Worm (Caenorhabditis elegans): ENCODE results near the gene mett-10.

mett-10 gene

DNA sequence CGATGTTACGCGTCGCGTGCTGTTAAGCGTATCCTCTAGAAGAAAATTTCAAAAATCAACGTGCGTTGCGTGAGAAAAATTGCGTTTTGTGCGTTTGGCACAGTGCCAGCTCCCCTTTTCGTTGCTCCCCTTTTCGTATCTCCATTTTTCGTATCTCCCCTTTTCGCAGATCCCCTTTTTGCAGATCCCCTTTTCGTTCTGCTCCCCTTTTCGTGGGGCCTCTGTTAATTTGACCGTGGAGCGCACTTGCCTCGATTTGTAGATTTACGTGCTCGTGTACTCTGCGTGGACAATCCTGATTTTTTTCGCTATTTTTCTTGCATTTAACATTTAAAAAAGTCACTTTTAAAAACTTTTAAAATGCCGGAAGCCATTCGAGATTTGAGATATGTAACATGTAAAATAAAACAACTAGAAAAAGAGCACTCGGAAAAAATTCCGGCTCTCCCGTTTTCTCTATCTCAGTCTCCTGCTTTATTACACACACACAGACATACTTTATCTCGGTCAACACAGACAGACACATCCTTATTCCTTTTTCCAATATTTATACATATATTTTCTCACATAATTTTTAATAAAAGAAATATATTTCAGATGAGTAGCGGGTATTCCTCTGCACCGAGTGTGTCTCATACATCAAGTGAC lies 8.9 kb downstream of the mett-10 start, which contains the start of gene ttll-4 (continued):
- TF ChIP-seq fkh-8 (tag; optimal IDR thresholded peaks at IDR 0.05) (peak; percentile 56), nhr-19 (GFP tag; conservative IDR thresholded peaks at IDR 0.05) (peak; percentile 61), efl-1 (optimal IDR thresholded peaks at IDR 0.05) (peak; percentile 69 to 81), efl-1 (GFP tag; optimal IDR thresholded peaks at IDR 0.05 in 1 of 2) (peak; percentile 47 to 80)

DNA sequence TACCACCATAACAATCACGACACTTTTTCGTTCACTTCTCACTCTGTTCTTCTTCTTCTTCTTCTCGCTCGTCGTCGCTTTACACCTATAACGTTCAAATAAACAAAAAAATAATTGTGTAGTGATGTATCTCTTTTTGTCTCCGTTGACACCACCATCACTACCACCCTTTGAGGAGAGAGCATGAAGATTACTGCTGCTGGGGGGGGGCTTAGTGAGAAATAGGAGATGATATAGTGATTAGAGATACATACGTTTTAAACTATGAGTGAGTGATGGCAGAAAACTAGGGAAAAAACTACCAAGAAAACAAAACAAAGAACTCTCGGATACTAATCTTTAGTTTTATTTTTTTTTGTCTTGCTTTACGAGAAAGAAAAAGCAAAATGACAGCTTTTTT lies 11.5 kb downstream of the mett-10 start:
- TF ChIP-seq snu-23 (GFP tag; optimal IDR thresholded peaks at IDR 0.05), result peak; percentile 33
- TF ChIP-seq efl-1 (optimal IDR thresholded peaks at IDR 0.05), result no peak
- TF ChIP-seq efl-1 (GFP tag; optimal IDR thresholded peaks at IDR 0.05 in 1 of 2), result no peak
- 0 out of 2 replicates have a peak, but pooled peaks have one; percentile 6 for TF ChIP-seq nhr-19 (GFP tag; conservative IDR thresholded peaks at IDR 0.05)
- no peak for TF ChIP-seq aha-1 (tag; optimal IDR thresholded peaks at IDR 0.05)
- no peak for TF ChIP-seq dsc-1 (tag; optimal IDR thresholded peaks at IDR 0.05)
- TF ChIP-seq nhr-76 (tag; optimal IDR thresholded peaks at IDR 0.05), result no peak
- no peak for TF ChIP-seq ceh-8 (GFP tag; optimal IDR thresholded peaks at IDR 0.05)
- no peak for TF ChIP-seq ets-5 (GFP tag; IDR thresholded peaks at IDR 0.05)
- TF ChIP-seq nhr-71 (tag; optimal IDR thresholded peaks at IDR 0.05), result peak; percentile 42
- TF ChIP-seq hlh-4 (tag; optimal IDR thresholded peaks at IDR 0.05), result no peak
- TF ChIP-seq rnt-1 (tag; optimal IDR thresholded peaks at IDR 0.05), result peak; percentile 33
- TF ChIP-seq lsy-2 (tag; optimal IDR thresholded peaks at IDR 0.05), result peak; percentile 15 to 46
- no peak for TF ChIP-seq vab-15 (tag; optimal IDR thresholded peaks at IDR 0.05)
- peak; percentile 75 for TF ChIP-seq lin-14 (GFP tag; optimal IDR thresholded peaks at IDR 0.05)
- no peak for TF ChIP-seq fkh-8 (tag; optimal IDR thresholded peaks at IDR 0.05)
- no peak for TF ChIP-seq xbp-1 (tag; optimal IDR thresholded peaks at IDR 0.05)

DNA sequence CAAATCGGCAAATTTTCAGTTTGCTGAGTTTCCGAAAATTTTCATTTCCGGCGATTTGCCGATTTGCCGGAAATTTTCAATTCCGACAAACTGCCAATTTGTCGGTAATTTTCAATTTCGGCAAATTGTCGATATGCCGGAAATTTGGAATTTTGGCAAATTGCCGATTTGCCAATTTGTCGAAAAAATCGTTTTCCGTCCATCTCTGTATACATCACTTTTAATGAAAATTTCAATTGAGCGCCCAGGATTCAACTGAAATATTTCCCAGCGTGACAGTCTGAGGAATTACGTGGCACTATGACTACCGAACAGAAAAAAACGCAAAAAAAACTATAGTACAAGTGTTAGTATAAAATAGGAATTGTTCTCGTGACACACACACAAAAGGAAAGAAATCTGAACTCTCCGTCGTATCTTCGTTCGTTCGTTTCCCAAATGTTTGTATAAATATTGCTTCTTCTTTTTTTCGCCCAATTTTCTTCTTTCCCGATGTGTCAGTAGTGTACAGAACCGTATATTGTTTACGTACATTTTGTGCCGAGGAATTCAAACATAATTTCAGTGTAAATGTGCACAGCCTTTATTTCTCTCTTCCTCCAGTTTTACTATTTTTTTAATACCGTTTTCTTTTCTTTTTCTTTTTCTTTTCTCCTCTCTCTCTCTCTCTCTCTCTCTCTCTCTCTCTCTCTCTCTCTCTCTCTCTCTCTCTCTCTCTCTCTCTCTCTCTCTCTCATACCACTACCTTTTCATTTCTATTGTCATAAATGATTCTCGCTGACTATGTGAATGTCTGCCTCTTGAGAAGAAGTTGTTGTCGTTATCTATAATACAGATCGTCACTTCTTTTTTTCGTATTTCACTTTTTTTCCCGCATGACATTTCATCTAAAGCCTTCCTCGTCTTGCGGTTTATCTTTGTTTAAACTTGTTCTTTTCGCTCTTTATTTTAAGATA lies 17.9 kb downstream of the mett-10 start:
- TF ChIP-seq alr-1 (tag; optimal IDR thresholded peaks at IDR 0.05; ENCODE audit: borderline replicate concordance) (no peak), nhr-11 (tag; optimal IDR thresholded peaks at IDR 0.05) (no peak), nhr-20 (tag; optimal IDR thresholded peaks at IDR 0.05) (no peak), elt-2 (tag; optimal IDR thresholded peaks at IDR 0.05) (peak; percentile 57), fkh-8 (tag; optimal IDR thresholded peaks at IDR 0.05) (no peak), unc-62 (GFP tag; optimal IDR thresholded peaks at IDR 0.05) (no peak), jun-1 (tag; optimal IDR thresholded peaks at IDR 0.05) (no peak), unc-86 (tag; optimal IDR thresholded peaks at IDR 0.05) (no peak), egl-13 (tag; optimal IDR thresholded peaks at IDR 0.05) (no peak), unc-130 (tag; optimal IDR thresholded peaks at IDR 0.05) (no peak), lin-14 (GFP tag; optimal IDR thresholded peaks at IDR 0.05) (peak; percentile 65), nhr-28 (tag; optimal IDR thresholded peaks at IDR 0.05) (no peak), nhr-90 (tag; optimal IDR thresholded peaks at IDR 0.05; ENCODE audit: poor library complexity) (no peak), mab-9 (GFP tag; IDR thresholded peaks at IDR 0.05) (no peak), lir-3 (tag; optimal IDR thresholded peaks at IDR 0.05; ENCODE audit: poor library complexity) (no peak), egl-27 (tag; optimal IDR thresholded peaks at IDR 0.05) (no peak), grh-1 (GFP tag; IDR thresholded peaks at IDR 0.05) (no peak), ztf-4 (tag; optimal IDR thresholded peaks at IDR 0.05) (no peak), hlh-17 (GFP tag; optimal IDR thresholded peaks at IDR 0.05; ENCODE audit: borderline replicate concordance) (no peak), nhr-47 (tag; optimal IDR thresholded peaks at IDR 0.05) (no peak), C34B4.2 (tag; optimal IDR thresholded peaks at IDR 0.05) (no peak), dpl-1 (GFP tag; optimal IDR thresholded peaks at IDR 0.05) (no peak), F16B12.6 (tag; optimal IDR thresholded peaks at IDR 0.05) (no peak), xbp-1 (tag; optimal IDR thresholded peaks at IDR 0.05) (no peak), snpc-4 (tag; optimal IDR thresholded peaks at IDR 0.05) (no peak), fkh-4 (tag; optimal IDR thresholded peaks at IDR 0.05; ENCODE audit: borderline replicate concordance) (no peak), ceh-63 (GFP tag; optimal IDR thresholded peaks at IDR 0.05) (no peak), blmp-1 (tag; optimal IDR thresholded peaks at IDR 0.05) (peak; percentile 90), ceh-88 (GFP tag; IDR thresholded peaks at IDR 0.05) (no peak), tlp-1 (tag; optimal IDR thresholded peaks at IDR 0.05) (no peak), lsy-2 (tag; optimal IDR thresholded peaks at IDR 0.05) (peak in 1 of 2 experiments; percentile 27), unc-98 (GFP tag; IDR thresholded peaks at IDR 0.05) (no peak)
